Worm (Caenorhabditis elegans): Measurements from ENCODE around the gene ZK1240.8.

ZK1240.8 gene

DNA sequence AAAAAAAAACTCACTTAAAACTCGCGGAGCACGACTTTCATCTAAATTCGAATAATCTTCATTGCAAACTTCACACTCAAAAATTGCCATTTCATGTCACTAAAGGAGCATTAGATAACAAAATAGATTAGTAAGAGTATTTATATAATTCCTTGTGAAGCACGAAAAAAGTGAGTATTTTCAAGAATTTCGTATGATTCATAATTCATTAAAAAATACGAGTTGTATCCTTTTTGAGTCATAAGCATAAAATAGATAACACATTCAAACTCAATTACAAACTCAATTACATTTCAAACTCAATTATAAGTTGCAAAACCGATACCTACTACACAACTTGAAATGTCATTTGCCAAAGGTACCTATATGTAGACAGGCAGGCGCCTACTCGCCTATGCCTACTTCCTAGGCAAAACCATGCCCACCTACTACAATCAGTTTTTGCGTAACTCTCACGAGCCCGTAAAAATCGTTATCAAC lies at the start of gene ZK1240.8, which contains the start of gene ZK1240.1:
TSS of gene ZK1240.8 (minus strand) at position 101 of the 480 bp plus-strand sequence.
TSS of gene ZK1240.1 (plus strand) at position 430 of the 480 bp plus-strand sequence.
- TF ChIP-seq nhr-23 (tag; optimal IDR thresholded peaks at IDR 0.05) (no peak), eor-1 (tag; optimal IDR thresholded peaks at IDR 0.05) (no peak), ceh-28 (tag; optimal IDR thresholded peaks at IDR 0.05) (no peak), nhr-28 (tag; optimal IDR thresholded peaks at IDR 0.05) (no peak), jun-1 (tag; optimal IDR thresholded peaks at IDR 0.05) (no peak), lin-15B (tag; optimal IDR thresholded peaks at IDR 0.05) (no peak)

DNA sequence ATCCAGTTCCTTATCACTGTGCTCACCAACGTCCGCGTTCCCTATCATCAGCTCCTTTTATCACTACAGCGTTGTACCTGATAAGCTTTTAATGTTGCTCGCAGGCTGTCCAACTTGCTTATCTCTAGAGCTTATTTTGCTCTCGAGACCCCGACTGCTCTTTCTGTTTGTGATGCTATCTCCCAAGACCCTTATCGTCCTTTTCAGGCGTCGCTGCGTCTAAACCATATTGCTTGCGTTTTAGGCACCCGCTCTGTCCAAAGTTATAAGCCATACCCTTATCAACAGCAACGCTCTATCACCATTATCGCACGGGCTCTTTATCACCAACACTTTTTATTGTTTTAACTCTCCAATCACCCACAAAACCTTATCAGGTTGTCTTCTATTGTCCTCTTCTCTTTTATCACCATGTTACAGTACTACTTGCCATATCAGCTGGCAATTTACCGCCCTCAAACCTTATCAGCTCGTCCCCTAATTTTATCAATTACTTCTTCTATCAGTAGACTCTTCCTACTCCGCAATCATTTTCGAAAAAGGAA lies 49.7 kb upstream of the ZK1240.8 start:
- no peak for TF ChIP-seq nhr-76 (tag; optimal IDR thresholded peaks at IDR 0.05)
- TF ChIP-seq ztf-11 (tag; optimal IDR thresholded peaks at IDR 0.05), result no peak
- TF ChIP-seq pqm-1 (tag; optimal IDR thresholded peaks at IDR 0.05), result peak; percentile 98
- no peak for TF ChIP-seq lin-39 (tag; optimal IDR thresholded peaks at IDR 0.05)
- peak; percentile 80 for TF ChIP-seq fos-1 (tag; optimal IDR thresholded peaks at IDR 0.05)
- TF ChIP-seq pha-4 (tag; optimal IDR thresholded peaks at IDR 0.05), result peak; percentile 79
- TF ChIP-seq egl-27 (tag; optimal IDR thresholded peaks at IDR 0.05), result peak; percentile 93
- peak; percentile 5 for TF ChIP-seq ceh-28 (tag; optimal IDR thresholded peaks at IDR 0.05)
- peak; percentile 99 for TF ChIP-seq jun-1 (tag; optimal IDR thresholded peaks at IDR 0.05)
- no peak for TF ChIP-seq nhr-43 (tag; optimal IDR thresholded peaks at IDR 0.05; ENCODE audit: poor library complexity, severe bottlenecking)
- no peak for TF ChIP-seq daf-12 (tag; optimal IDR thresholded peaks at IDR 0.05)
- no peak for TF ChIP-seq zag-1 (tag; optimal IDR thresholded peaks at IDR 0.05)
- TF ChIP-seq elt-2 (tag; optimal IDR thresholded peaks at IDR 0.05), result peak; percentile 100
- no peak for TF ChIP-seq ceh-9 (tag; optimal IDR thresholded peaks at IDR 0.05)
- TF ChIP-seq lsy-12 (tag; optimal IDR thresholded peaks at IDR 0.05), result peak; percentile 91

- TF ChIP-seq elt-2 (tag; optimal IDR thresholded peaks at IDR 0.05) (no peak), fkh-10 (GFP tag; optimal IDR thresholded peaks at IDR 0.05) (no peak), skn-1 (tag; optimal IDR thresholded peaks at IDR 0.05) (no peak), ceh-16 (tag; optimal IDR thresholded peaks at IDR 0.05) (no peak), eor-1 (tag; optimal IDR thresholded peaks at IDR 0.05) (no peak), nhr-12 (tag; optimal IDR thresholded peaks at IDR 0.05) (no peak), nhr-237 (tag; optimal IDR thresholded peaks at IDR 0.05) (no peak), elt-1 (tag; optimal IDR thresholded peaks at IDR 0.05) (no peak), R02D3.7 (tag; optimal IDR thresholded peaks at IDR 0.05) (no peak), ztf-11 (tag; optimal IDR thresholded peaks at IDR 0.05) (no peak), mml-1 (tag; optimal IDR thresholded peaks at IDR 0.05) (no peak), nhr-77 (tag; optimal IDR thresholded peaks at IDR 0.05) (no peak), aly-2 (tag; optimal IDR thresholded peaks at IDR 0.05) (no peak), nfya-1 (tag; optimal IDR thresholded peaks at IDR 0.05; ENCODE audit: insufficient read depth) (no peak), daf-12 (tag; optimal IDR thresholded peaks at IDR 0.05) (no peak), ceh-28 (tag; optimal IDR thresholded peaks at IDR 0.05) (no peak), nhr-11 (tag; optimal IDR thresholded peaks at IDR 0.05) (no peak)
Measured at ce11 chrII:2377751-2378150, 48.9 kb upstream of the ZK1240.8 start, which contains the start of gene F16G10.6. F16G10.6 (minus strand) TSS chrII:2377851.

DNA sequence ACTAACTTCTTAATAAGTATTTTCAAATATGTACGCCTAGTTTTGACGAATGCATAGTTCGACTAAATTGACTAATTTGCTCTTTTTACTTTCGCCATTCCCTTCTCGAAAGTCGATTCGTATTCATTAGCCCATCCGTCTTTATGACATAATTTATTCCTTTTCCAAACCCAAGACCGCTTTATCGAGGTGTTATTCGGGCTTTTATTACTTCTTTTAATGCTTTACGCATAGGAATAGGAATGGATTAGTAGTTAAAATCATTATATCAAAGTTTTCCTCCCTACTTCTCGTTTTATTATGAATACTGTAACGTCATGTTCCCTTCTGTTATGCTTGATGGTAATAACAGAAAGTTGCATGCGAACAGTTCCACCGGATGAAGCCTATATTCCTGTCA lies 46.1 kb upstream of the ZK1240.8 start, which contains the start of gene F16G10.2:
TSS of gene F16G10.2 (plus strand) at position 301 of the 400 bp plus-strand sequence.
- TF ChIP-seq ceh-82 (tag; optimal IDR thresholded peaks at IDR 0.05), result no peak
- no peak for TF ChIP-seq nhr-237 (tag; optimal IDR thresholded peaks at IDR 0.05)
- TF ChIP-seq lin-15B (tag; optimal IDR thresholded peaks at IDR 0.05), result no peak
- TF ChIP-seq nhr-67 (tag; optimal IDR thresholded peaks at IDR 0.05), result no peak
- no peak for TF ChIP-seq fkh-10 (GFP tag; optimal IDR thresholded peaks at IDR 0.05)
- TF ChIP-seq jun-1 (tag; optimal IDR thresholded peaks at IDR 0.05), result no peak
- no peak for TF ChIP-seq elt-1 (tag; optimal IDR thresholded peaks at IDR 0.05)

ce11 chrII:2372090-2372489 lies 43.2 kb upstream of the ZK1240.8 start, which contains the start of gene F16G10.3:
F16G10.3 (plus strand) TSS chrII:2372390.
- TF ChIP-seq nhr-25 (tag; optimal IDR thresholded peaks at IDR 0.05) (no peak), eor-1 (tag; optimal IDR thresholded peaks at IDR 0.05) (no peak), mdl-1 (tag; optimal IDR thresholded peaks at IDR 0.05) (no peak), ama-1 (optimal IDR thresholded peaks at IDR 0.05) (no peak), ztf-4 (tag; optimal IDR thresholded peaks at IDR 0.05) (no peak)

Data from whole organism, L3 larva.